Fruit fly (Drosophila melanogaster): ENCODE measurements around the gene gkt.
A peak's percentile ranks its signal among the peaks of the same experiment; 100 is the strongest.
"Not testable (repeated sequence)": the region's sequence is repeated elsewhere in the genome, so short reads cannot be mapped to it uniquely, and the experiment has no call there.

The gkt gene

DNA sequence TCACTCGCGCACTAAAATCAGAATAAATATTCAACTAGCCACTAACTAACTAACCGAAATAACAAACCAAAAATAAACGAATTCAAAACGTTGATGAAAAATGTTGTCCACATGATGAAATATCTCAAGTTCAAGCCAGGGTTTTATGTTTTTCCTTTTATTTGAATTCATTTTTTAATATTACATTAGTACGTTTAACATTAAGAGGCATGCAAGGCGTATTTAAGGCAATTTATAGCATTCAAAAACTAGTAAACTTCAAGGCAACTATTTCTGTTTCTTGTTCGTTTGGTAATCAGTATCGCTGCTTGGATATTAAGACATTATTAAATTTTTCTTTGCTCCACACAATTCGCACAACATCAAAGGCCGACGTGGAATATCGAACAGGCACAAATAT is 13.9 kb upstream of the gkt start:
- TF ChIP-seq noc (tag; optimal IDR thresholded peaks at IDR 0.05) = no peak

DNA sequence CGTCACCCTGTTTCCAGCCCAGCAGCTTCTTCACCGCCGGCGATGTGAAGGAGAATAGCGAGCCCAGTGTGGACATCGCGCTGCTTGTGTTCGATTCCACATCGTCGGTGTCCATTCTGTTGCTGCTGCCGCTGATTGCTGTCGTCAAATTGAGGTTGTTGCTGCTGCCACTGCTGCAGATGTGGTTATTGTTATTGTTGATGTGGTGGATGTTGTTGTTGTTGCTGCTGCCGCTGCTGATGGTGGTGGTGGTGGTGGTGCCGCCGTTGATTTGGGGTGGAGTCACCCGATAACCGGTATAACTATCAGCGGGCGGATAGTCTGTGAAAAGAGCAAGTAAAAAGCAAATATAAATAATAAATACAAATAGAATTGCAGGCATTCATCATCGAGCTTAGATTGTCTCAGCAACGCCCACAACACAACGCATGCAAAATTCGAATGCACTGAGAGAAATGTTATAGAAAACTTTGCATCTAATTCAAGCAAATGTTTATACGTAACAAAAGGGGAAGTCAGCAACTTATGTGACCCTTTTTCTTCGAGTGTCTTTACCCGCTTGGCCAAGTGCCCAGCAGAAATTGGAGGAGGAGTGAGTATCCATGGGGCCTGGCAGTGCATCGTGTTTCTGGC is 10.7 kb upstream of the gkt start:
- no peak for TF ChIP-seq noc (tag; optimal IDR thresholded peaks at IDR 0.05)

DNA sequence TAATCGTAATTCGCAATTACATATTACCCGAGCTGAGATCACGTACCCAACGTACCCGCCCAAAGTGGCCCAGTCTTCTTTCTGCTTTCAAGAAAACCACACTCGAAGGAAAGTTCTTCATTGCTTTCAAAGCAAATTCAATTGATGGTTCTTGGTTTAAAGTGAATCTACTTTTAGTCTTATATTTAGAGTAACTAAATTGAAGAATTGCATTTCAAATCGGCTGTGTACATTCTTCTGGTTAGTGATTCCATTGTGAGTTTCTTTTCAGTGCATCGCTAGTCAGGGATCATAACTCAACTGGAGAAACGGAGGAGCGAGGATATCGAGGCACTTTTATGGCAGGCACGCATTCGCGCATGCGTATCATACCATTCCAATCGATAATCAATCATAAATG is 8.1 kb upstream of the gkt start:
- no peak for TF ChIP-seq noc (tag; optimal IDR thresholded peaks at IDR 0.05)

DNA sequence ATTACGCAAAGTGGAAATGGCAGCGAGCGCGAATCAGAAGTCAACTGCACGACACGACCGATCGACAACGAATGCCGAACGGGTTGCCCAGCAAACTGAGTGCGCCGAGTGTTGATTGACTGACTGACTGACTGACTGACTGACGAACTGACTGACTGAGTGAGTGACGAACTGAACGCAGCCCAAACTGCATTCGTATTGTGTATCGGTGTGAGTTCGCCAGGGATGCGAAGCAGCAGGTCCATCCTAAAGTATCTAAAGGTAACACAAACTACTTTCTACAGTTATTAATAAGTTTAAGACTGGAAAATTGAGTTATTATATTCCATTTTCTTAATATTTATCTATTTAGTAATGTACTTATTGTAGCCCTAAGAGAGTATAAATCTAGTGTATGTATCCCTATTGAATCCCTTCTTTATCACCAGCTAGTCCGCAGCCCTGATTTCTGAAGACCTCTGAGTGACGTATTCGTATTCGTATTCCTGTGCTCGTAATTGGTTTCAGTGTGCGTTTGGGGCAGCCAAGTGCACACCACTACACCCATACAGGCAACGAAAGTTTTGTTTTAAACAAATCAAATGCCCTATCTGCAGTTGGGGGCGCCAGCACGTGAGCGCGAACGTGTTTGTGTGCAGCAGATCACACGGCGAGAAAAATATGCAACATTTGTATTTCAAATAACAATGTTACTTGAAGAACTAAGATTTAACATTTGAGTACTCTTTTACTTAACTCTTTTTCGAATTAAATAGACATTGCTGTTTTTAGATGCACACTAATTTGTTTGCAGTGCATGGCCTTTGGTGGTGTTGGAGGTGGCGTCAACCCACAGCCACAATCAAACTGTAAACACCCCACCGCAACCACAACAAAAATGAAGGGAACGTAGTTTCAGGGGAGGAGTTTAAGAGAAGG is 6.8 kb upstream of the gkt start:
- TF ChIP-seq noc (tag; optimal IDR thresholded peaks at IDR 0.05) = peak; percentile 16

DNA sequence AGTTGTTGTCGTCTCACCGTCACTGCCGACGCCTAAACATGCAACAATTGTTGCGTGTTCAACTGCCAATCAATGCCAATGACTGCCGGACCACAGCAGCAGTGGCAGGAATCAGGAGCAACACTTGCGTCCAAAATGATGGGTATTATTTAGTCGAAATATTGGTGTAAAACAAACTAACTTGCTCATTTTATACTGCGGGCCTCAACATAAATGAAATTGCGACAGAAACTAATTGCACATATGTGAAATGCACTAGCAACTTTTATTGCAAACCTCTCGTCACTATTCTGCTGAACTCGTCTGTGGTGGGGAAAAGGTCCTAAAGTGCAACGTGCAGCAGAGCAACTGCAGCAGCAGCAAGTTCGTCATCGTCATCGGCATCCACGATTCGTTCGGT is 5.0 kb upstream of the gkt start:
- TF ChIP-seq noc (tag; optimal IDR thresholded peaks at IDR 0.05) = no peak

DNA sequence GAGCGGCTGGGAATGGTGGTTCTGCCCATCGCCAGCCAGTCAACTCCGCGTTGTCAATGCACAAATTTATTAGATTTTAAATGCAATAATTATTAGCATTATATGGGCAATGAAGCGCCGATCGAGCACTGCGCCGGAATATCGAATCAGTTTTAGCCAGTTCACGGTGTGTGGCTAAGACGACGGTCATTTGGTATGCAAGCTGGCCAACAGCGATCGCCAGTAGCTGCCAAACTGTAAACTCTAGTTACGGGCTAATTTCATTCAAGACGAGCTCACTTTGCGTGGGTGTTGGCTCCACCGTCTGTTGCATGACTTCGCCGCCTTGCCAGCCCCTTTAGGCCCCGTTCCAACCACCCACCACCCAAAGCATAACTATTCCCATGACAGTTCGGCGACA is 3.9 kb upstream of the gkt start:
- no peak for TF ChIP-seq noc (tag; optimal IDR thresholded peaks at IDR 0.05)

DNA sequence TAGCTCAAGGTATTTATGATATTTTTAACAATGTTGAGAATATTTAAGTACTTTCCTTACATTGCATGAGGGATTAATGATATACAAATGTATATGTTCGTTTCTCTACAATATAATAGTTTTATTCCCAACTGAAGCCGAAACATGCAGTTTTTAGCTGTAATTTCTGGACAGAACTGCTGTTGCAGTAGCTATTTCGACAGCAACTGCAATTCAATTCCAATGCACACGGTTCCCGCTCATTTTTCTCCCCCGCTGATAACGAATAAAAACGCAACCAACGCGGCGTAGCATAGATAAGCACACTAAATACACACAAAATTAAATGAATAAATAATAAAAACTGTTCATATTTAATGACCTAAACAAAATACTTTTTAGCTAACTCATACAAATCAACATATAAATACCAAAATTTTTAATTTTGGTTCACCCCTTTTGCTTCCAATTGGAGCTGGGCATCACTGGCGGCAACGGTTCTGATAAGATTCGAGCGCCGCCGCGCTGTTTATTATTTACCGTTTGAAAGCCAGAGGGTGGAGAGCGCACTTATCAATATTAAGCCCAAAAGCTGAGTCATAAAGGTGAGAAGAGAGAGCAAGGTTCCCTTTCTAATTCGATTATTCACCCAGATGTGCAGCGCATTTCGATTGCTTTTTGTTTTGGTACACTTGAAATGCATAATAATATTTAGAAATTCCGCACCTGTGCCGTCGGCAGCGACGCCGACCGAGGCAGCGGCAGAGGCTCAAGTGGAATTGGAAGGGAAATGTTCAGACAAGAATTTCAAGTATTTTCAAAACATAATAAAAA is 1.3 kb upstream of the gkt start:
- no peak for TF ChIP-seq noc (tag; optimal IDR thresholded peaks at IDR 0.05)

DNA sequence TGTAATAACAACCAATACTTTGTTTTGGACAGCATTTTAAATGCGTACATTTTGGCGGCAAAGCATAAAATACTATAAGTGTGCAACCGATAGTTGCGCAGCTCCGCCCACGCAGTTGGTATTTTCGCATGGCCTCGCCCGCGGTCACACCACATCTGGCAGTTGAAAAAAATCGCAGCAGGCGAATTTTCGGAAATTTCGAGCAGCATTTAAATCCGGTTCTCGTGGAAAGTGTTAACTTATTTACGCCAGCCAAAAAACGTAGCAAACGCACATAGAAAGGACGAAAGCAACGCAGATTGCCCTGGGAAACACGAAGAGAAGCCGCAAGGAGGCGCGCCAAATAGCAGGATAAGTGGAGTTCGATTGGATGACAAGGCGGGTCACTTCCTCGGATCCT is 3.7 kb downstream of the gkt start, which contains the start of gene Hydr2:
Gene Hydr2, plus strand, starts transcription at position 156 of the 400 bp plus-strand sequence.
- not testable (repeated sequence) for TF ChIP-seq noc (tag; optimal IDR thresholded peaks at IDR 0.05)

DNA sequence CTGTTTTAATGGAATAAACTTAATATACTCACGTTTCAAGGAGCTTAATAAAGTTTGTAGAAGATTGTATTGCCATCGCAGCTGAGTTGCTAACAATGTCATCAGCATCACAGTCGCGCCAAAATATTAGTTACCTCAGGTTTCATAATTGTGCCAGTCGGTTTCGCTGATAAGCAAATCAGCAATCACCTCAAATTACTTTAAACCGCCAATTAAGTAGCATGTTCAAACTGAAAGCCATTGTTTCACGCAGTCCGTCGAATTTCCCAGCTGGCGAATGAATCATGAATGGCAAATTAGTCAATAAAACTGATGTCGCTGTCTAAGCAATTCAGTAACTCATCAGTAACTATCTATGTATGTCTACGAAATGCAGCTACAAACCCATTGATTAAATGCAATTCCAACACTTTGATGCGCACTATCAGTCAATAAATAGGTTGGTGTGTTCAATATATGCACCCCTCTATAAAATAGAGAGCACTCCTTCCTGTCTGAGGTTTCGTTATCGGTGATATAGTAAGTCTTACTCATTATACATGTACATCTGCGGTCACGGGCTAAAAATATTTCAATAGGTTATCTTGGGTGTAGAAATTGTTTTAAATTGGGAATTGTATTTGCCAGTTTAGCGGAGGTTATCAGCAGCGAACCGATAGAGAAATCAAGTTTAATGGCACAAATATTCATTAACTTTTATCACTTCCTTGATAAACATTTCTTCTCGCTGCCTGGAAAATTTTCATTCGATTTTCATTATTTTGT is 4.7 kb downstream of the gkt start:
- no peak for TF ChIP-seq noc (tag; optimal IDR thresholded peaks at IDR 0.05)

DNA sequence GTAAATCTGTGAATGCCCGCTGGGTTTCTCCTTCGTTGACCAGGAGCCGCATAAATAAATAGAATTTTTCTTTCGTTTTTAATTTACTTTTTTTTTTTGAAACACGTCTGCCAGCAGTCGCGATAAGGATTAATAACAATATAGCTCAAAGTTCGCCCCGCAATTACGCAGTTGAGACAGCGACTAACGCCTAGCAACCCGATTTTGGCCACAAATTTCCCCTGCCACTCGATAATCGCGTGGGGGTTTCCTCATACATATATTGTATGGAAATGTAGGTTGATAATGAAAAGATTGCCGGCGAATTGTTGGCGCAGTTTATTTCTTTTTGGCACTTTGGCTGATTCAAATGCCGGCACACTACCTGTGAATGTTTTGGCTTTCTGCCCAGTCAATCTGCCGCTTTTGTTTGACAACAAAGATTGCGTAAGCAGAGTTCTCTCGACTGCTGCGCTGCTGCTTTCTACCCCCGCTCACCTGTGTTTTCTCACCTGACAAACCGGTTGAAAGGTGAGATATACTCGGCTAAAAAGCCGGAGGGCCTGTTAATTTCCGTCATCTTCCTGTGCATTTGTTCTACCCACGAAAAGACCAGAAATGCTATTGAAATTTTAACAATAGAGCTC is 5.4 kb downstream of the gkt start:
- no peak for TF ChIP-seq noc (tag; optimal IDR thresholded peaks at IDR 0.05)

DNA sequence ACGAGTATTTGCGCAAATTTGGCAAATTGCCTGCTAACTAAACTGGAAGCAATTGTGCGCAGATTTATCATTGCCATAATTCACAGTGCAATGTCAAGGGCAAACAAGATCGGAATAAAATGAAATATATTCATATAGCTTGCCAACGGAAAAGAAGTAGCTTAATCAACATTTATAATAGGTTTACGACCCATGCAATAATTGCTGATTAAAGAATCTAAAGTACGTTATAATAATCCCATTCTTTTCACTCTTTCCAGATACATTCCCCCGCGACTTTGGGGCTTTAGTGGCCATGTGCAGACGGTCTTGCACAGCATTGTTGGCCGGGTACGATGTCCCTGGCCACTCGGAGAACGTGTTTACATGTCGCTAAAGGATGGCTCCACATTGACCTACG is 7.0 kb downstream of the gkt start:
- no peak for TF ChIP-seq noc (tag; optimal IDR thresholded peaks at IDR 0.05)

DNA sequence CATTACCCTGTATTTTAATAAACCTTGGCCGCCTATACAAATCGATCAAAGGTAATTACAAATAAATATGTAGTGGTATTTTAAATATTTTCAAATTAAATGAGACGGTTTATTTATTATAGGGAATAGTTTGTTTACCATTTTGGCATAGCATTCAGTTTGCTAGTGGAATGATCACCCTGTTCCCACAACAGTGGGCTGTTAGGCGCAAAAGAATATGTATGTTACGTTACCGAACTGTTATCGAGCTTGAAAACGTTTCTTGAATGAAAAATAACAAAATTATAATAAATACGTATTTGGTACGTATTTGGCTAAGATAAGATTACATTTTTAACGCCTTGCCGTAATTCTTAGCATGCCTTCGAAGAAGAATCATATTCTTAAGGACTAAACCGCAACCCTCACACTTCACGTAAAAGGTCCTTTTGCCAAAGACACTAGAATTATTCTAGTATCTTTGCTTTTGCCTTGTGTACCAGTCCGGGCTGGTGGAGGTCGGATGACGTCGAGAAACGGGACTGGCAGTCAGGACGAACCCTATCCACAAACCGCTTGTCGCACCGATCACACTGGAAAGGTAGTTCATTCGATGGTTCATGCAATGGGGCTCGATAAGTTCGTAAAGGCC is 11.3 kb downstream of the gkt start, which contains the start of gene CG44002:
Gene CG44002, minus strand, starts transcription at position 144 of the 631 bp plus-strand sequence.
- TF ChIP-seq noc (tag; optimal IDR thresholded peaks at IDR 0.05) = no peak

DNA sequence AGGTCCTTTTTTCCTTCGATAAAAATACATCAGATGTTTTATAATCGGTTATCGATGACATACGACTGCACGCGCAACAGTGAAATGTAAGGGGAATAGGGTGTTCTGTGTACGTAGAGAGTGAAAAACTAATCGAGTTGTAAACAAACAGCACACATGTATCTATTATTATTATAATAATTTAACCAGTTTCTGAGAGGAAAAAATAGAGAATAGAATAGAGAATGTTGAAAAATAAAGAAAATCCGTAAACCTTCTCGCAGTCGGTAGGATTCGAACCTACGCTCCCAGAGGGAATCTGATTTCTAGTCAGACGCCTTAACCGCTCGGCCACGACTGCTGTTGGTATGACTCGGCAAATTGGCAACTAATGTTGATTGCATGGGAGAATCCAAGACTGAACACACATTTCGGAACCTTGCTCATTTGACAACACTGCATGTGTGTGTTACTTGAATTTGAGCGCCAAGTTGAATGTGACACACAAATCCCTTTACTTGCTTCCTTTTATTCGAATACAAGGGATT is 13.1 kb downstream of the gkt start:
- no peak for TF ChIP-seq noc (tag; optimal IDR thresholded peaks at IDR 0.05)

DNA sequence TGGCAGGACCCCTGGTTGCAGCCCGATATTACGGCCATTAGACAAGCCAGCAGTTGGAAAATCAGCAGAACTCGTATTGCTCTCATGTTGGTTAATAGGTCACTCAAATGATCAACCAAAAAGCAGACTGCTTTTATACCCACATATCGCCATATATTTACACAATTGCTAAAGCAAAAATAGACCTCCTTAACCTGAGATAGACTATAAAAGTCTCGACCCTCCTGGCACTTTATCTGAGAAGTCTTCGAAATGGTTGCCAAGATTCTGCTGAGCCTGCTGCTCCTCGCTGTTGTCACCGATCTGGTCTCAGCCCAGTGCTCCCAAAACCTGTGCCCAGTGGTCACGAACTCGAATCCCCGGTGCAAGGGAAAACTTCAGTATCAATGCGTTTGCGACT is 14.0 kb downstream of the gkt start, which contains the start of the genes CG31698 and CG15404:
Gene CG31698, minus strand, starts transcription at position 101 of the 400 bp plus-strand sequence.
Gene CG15404, plus strand, starts transcription at position 233 of the 400 bp plus-strand sequence.
- TF ChIP-seq noc (tag; optimal IDR thresholded peaks at IDR 0.05) = no peak

Data from whole organism, larva.